Worm (Caenorhabditis elegans): ENCODE measurements around the gene F46B6.6.

Gene F46B6.6

ce11 chrV:9794997-9795396, 8.3 kb upstream of the F46B6.6 start:
- TF ChIP-seq mxl-2 (GFP tag; conservative IDR thresholded peaks at IDR 0.05) (no peak), dmd-6 (GFP tag; IDR thresholded peaks at IDR 0.05) (peak; percentile 56), dve-1 (tag; optimal IDR thresholded peaks at IDR 0.05; ENCODE audit: insufficient read depth) (peak; percentile 65), rbr-2 (tag; optimal IDR thresholded peaks at IDR 0.05) (no peak), spr-3 (GFP tag; optimal IDR thresholded peaks at IDR 0.05) (no peak)

ce11 chrV:9791332-9791731, 4.7 kb upstream of the F46B6.6 start, which contains the start of gene lipl-2:
lipl-2 (plus strand) TSS chrV:9791567.
- no peak for TF ChIP-seq daf-16 (GFP tag; optimal IDR thresholded peaks at IDR 0.05)
- peak; percentile 90 for TF ChIP-seq daf-16 (tag; optimal IDR thresholded peaks at IDR 0.05)
- TF ChIP-seq nhr-42 (GFP tag; IDR thresholded peaks at IDR 0.05), result peak; percentile 62; the same call in 1 of the 2 replicates
- TF ChIP-seq ceh-82 (tag; optimal IDR thresholded peaks at IDR 0.05), result no peak
- peak; percentile 82 for TF ChIP-seq hlh-11 (tag; optimal IDR thresholded peaks at IDR 0.05)
- TF ChIP-seq dmd-6 (GFP tag; IDR thresholded peaks at IDR 0.05), result peak; percentile 79
- peak; percentile 92 for TF ChIP-seq nhr-28 (tag; optimal IDR thresholded peaks at IDR 0.05)
- TF ChIP-seq unc-62 (GFP tag; optimal IDR thresholded peaks at IDR 0.05 in 1 of 2), result peak in 1 of 2 experiments; percentile 26
- no peak for TF ChIP-seq unc-62 (tag; optimal IDR thresholded peaks at IDR 0.05)
- no peak for TF ChIP-seq Y48G9A.11 (GFP tag; IDR thresholded peaks at IDR 0.05)
- TF ChIP-seq php-3 (GFP tag; IDR thresholded peaks at IDR 0.05), result peak; percentile 69
- no peak for TF ChIP-seq zag-1 (tag; optimal IDR thresholded peaks at IDR 0.05)
- TF ChIP-seq mxl-3 (GFP tag; optimal IDR thresholded peaks at IDR 0.05), result peak; percentile 32
- TF ChIP-seq mdl-1 (tag; optimal IDR thresholded peaks at IDR 0.05), result peak in 1 of 2 experiments; percentile 36
- TF ChIP-seq nhr-77 (tag; optimal IDR thresholded peaks at IDR 0.05), result peak; percentile 60
- TF ChIP-seq F26F4.8 (GFP tag; conservative IDR thresholded peaks at IDR 0.05), result no peak
- no peak for TF ChIP-seq gei-8 (GFP tag; optimal IDR thresholded peaks at IDR 0.05)
- no peak for TF ChIP-seq spr-3 (GFP tag; optimal IDR thresholded peaks at IDR 0.05)
- no peak for TF ChIP-seq ceh-28 (tag; optimal IDR thresholded peaks at IDR 0.05)
- no peak for TF ChIP-seq fos-1 (tag; optimal IDR thresholded peaks at IDR 0.05)
- no peak for TF ChIP-seq zip-11 (GFP tag; IDR thresholded peaks at IDR 0.05)
- no peak for TF ChIP-seq nhr-111 (GFP tag; optimal IDR thresholded peaks at IDR 0.05)
- no peak for TF ChIP-seq arid-1 (GFP tag; conservative IDR thresholded peaks at IDR 0.05)
- TF ChIP-seq nhr-102 (tag; optimal IDR thresholded peaks at IDR 0.05), result peak; percentile 3
- TF ChIP-seq hlh-30 (tag; optimal IDR thresholded peaks at IDR 0.05; ENCODE audit: insufficient read depth), result peak; percentile 37
- peak; percentile 92 for TF ChIP-seq dve-1 (tag; optimal IDR thresholded peaks at IDR 0.05; ENCODE audit: insufficient read depth)
- TF ChIP-seq T20F7.1 (GFP tag; optimal IDR thresholded peaks at IDR 0.05), result peak; percentile 33

- TF ChIP-seq daf-16 (GFP tag; optimal IDR thresholded peaks at IDR 0.05) (peak; percentile 55 to 97), daf-16 (tag; optimal IDR thresholded peaks at IDR 0.05) (peak; percentile 80), sdz-12 (GFP tag; optimal IDR thresholded peaks at IDR 0.05) (no peak), aly-2 (tag; optimal IDR thresholded peaks at IDR 0.05) (no peak), zag-1 (tag; optimal IDR thresholded peaks at IDR 0.05) (no peak), ceh-82 (tag; optimal IDR thresholded peaks at IDR 0.05) (no peak), dmd-9 (GFP tag; IDR thresholded peaks at IDR 0.05) (peak; percentile 80; the same call in 1 of the 2 replicates), lin-38 (GFP tag; IDR thresholded peaks at IDR 0.05) (peak; percentile 87), egl-43 (GFP tag; IDR thresholded peaks at IDR 0.05) (no peak), lir-3 (tag; optimal IDR thresholded peaks at IDR 0.05) (no peak), lsy-2 (tag; optimal IDR thresholded peaks at IDR 0.05) (peak; percentile 80 to 95), nhr-41 (GFP tag; IDR thresholded peaks at IDR 0.05) (peak; percentile 74), ZK546.5 (tag; optimal IDR thresholded peaks at IDR 0.05) (no peak), F37D6.2 (tag; optimal IDR thresholded peaks at IDR 0.05) (peak; percentile 87), set-16 (GFP tag; IDR thresholded peaks at IDR 0.05) (no peak; the same call in 1 of the 2 replicates), dmd-6 (GFP tag; IDR thresholded peaks at IDR 0.05) (peak; percentile 99), unc-130 (GFP tag; optimal IDR thresholded peaks at IDR 0.05) (no peak), F49E8.2 (tag; optimal IDR thresholded peaks at IDR 0.05; ENCODE audit: borderline replicate concordance) (peak; percentile 51), D1046.2 (GFP tag; IDR thresholded peaks at IDR 0.05) (peak; percentile 55; the same call in 1 of the 2 replicates), nhr-6 (tag; optimal IDR thresholded peaks at IDR 0.05) (peak; percentile 87), zfp-2 (tag; optimal IDR thresholded peaks at IDR 0.05) (peak; percentile 52), arid-1 (GFP tag; conservative IDR thresholded peaks at IDR 0.05) (peak; percentile 77), hif-1 (tag; optimal IDR thresholded peaks at IDR 0.05) (peak; percentile 74 to 92), nhr-11 (tag; optimal IDR thresholded peaks at IDR 0.05) (peak; percentile 98), fos-1 (tag; optimal IDR thresholded peaks at IDR 0.05) (no peak)
Observed at ce11 chrV:9789657-9790261, 3.1 kb upstream of the F46B6.6 start, which contains the start of gene ztf-7. ztf-7 (minus strand) TSS chrV:9789707.
